Worm (Caenorhabditis elegans) whole organism, young adult: ENCODE data around the gene R08E5.1.
A peak's percentile ranks its signal among the peaks of the same experiment; 100 is the strongest.

Source experiments
- Y53F4B.3 ChIP-seq: fragments of 200-800 bp; sonication (Bioruptor generic); IDR thresholded peaks from 2 replicates; pipeline ENCODE4 v1.3.6; 2022; ENCODE audit warnings: missing genetic modification reagents, missing genetic modification characterization, missing compliant biosample characterization
- ama-1 ChIP-seq, 3 experiments: fragments of 150-350 bp in 1 of 3; sonication (generic microtip) in 2 of 3; optimal IDR thresholded peaks; 2 replicates each; lab custom pipeline; 2014 to 2018; ENCODE audit warnings: missing biosample characterization in 2 of 3, missing genetic modification characterization in 2 of 3, missing genetic modification reagents in 2 of 3
- dpff-1 ChIP-seq: sonication (generic microtip); optimal IDR thresholded peaks from 2 replicates; lab custom pipeline; 2017; ENCODE audit warnings: mild to moderate bottlenecking, missing genetic modification characterization, missing compliant biosample characterization
- lin-35 ChIP-seq, 3 experiments: fragments of 150-350 bp in 2 of 3; sonication (generic microtip) in 1 of 3; optimal IDR thresholded peaks; 2 replicates each; lab custom pipeline; 2014 to 2018; ENCODE audit warnings: missing biosample characterization in 3 of 3, missing genetic modification characterization in 3 of 3, missing genetic modification reagents in 3 of 3
- lir-1 ChIP-seq: fragments of 200-800 bp; sonication (Bioruptor generic); conservative IDR thresholded peaks from 2 replicates; pipeline ENCODE4 v1.3.6; 2022; ENCODE audit warnings: missing genetic modification reagents, missing genetic modification characterization, missing compliant biosample characterization
- tlf-1 ChIP-seq: fragments of 200-800 bp; sonication (Bioruptor generic); optimal IDR thresholded peaks from 2 replicates; lab custom pipeline; 2018; ENCODE audit warnings: mild to moderate bottlenecking, missing genetic modification characterization, missing compliant biosample characterization
- unc-130 ChIP-seq: sonication (generic microtip); optimal IDR thresholded peaks from 2 replicates; lab custom pipeline; 2016; ENCODE audit warnings: missing genetic modification reagents, missing genetic modification characterization, missing compliant biosample characterization
- unc-62 ChIP-seq: fragments of 150-350 bp; optimal IDR thresholded peaks from 2 replicates; lab custom pipeline; 2014; ENCODE audit warnings: missing biosample characterization, missing genetic modification reagents, missing genetic modification characterization
- zfh-2 ChIP-seq: fragments of 200-800 bp; sonication (Bioruptor generic); conservative IDR thresholded peaks from 2 replicates; pipeline ENCODE4 v1.3.6; 2022; ENCODE audit warnings: missing genetic modification reagents, missing genetic modification characterization, missing compliant biosample characterization

DNA sequence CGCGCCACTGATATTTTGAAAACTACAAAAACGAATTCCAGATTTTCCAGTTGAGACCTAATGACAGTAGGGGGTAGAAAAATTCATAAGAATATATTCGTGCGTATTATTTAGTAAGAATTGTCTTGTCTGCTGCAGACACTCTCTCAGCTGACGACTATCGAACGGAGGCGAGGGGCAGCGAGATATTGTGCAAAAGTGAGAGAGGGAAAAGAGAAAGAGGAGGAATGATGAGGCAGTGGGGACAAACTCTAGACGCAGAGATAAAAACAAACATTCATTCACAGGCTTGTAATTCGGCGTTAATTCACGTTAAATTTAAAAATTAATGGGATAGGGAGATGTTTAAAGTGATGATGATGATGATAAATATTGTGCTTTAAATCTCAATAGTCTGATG, 14.4 kb downstream of the R08E5.1 start, which contains the start of gene gid-7:
- TF ChIP-seq unc-130 (no peak), Y53F4B.3 (GFP tag; lab: Robert Waterston, UW) (no peak), unc-62 (GFP tag; lab: Kevin White, UChicago) (no peak), dpff-1 (tag; lab: Kevin White, UChicago) (no peak), tlf-1 (GFP tag; lab: Kevin White, UChicago) (peak; percentile 4), ama-1 (optimal IDR thresholded peaks at IDR 0.05; lab: Kevin White, UChicago) (no peak), ama-1 (GFP tag; optimal IDR thresholded peaks at IDR 0.05; lab: Kevin White, UChicago) (peak in 1 of 2 experiments; percentile 48), lin-35 (GFP tag; optimal IDR thresholded peaks at IDR 0.05; lab: Kevin White, UChicago) (peak in 1 of 3 experiments; percentile 9), zfh-2 (GFP tag; lab: Robert Waterston, UW) (no peak), lir-1 (no peak)
